Worm (Caenorhabditis elegans) whole organism, mixed stage, embryonic: ENCODE data around the gene C09E8.1.

ENCODE experiments used
- M03D4.4 ChIP-seq: sonication (generic microtip); optimal IDR thresholded peaks from 2 replicates; lab custom pipeline; 2017; ENCODE audit warnings: mild to moderate bottlenecking, missing genetic modification characterization, missing compliant biosample characterization
- bed-3 ChIP-seq: fragments of 200-800 bp; sonication (Bioruptor generic); optimal IDR thresholded peaks from 3 replicates; lab custom pipeline; 2018; ENCODE audit warnings: mild to moderate bottlenecking, missing genetic modification characterization, moderate library complexity, missing compliant biosample characterization
- blmp-1 ChIP-seq: fragments of 150-350 bp; optimal IDR thresholded peaks from 2 replicates; lab custom pipeline; 2014; ENCODE audit warnings: missing biosample characterization, missing genetic modification characterization
- ceh-39 ChIP-seq: fragments of 150-350 bp; optimal IDR thresholded peaks from 2 replicates; lab custom pipeline; 2014; ENCODE audit warnings: missing biosample characterization, missing genetic modification characterization
- ceh-43 ChIP-seq: fragments of 200-800 bp; sonication (Bioruptor generic); optimal IDR thresholded peaks from 2 replicates; lab custom pipeline; 2018; ENCODE audit warnings: mild to moderate bottlenecking, missing genetic modification characterization, moderate library complexity, missing compliant biosample characterization
- ceh-83 ChIP-seq: fragments of 200-800 bp; sonication (Bioruptor generic); optimal IDR thresholded peaks from 2 replicates; lab custom pipeline; 2018; ENCODE audit warnings: mild to moderate bottlenecking, missing genetic modification characterization, missing compliant biosample characterization
- ces-1 ChIP-seq: fragments of 150-350 bp; optimal IDR thresholded peaks from 2 replicates; lab custom pipeline; 2014; ENCODE audit warnings: missing biosample characterization, missing genetic modification reagents, missing genetic modification characterization
- cnd-1 ChIP-seq: fragments of 200-800 bp; sonication (Bioruptor generic); optimal IDR thresholded peaks from 2 replicates; lab custom pipeline; 2018; ENCODE audit warnings: mild to moderate bottlenecking, missing genetic modification characterization, missing compliant biosample characterization
- drap-1 ChIP-seq: fragments of 200-800 bp; sonication (Bioruptor generic); optimal IDR thresholded peaks from 3 replicates; lab custom pipeline; 2018; ENCODE audit warnings: mild to moderate bottlenecking, missing genetic modification characterization, missing compliant biosample characterization
- elt-1 ChIP-seq: sonication (generic microtip); optimal IDR thresholded peaks from 2 replicates; lab custom pipeline; 2017; ENCODE audit warnings: missing genetic modification characterization, mild to moderate bottlenecking, missing compliant biosample characterization, antibody characterized with exemption, moderate library complexity, borderline replicate concordance; ENCODE audit not compliant: insufficient read depth
- elt-3 ChIP-seq: fragments of 150-350 bp; optimal IDR thresholded peaks from 2 replicates; lab custom pipeline; 2014; ENCODE audit warnings: missing biosample characterization, missing genetic modification characterization
- flh-1 ChIP-seq: fragments of 200-800 bp; sonication (Bioruptor generic); optimal IDR thresholded peaks from 2 replicates; lab custom pipeline; 2018; ENCODE audit warnings: mild to moderate bottlenecking, missing genetic modification characterization, moderate library complexity, missing compliant biosample characterization
- ham-2 ChIP-seq: fragments of 200-800 bp; sonication (Bioruptor generic); optimal IDR thresholded peaks from 2 replicates; lab custom pipeline; 2018; ENCODE audit warnings: mild to moderate bottlenecking, missing genetic modification characterization, missing compliant biosample characterization
- hlh-1 ChIP-seq: fragments of 150-350 bp; optimal IDR thresholded peaks from 2 replicates; lab custom pipeline; 2014; ENCODE audit warnings: missing biosample characterization, missing genetic modification reagents, missing genetic modification characterization
- lin-13 ChIP-seq: fragments of 150-350 bp; optimal IDR thresholded peaks from 2 replicates; lab custom pipeline; 2014; ENCODE audit warnings: missing biosample characterization, missing genetic modification characterization
- lin-32 ChIP-seq: fragments of 200-800 bp; sonication (Bioruptor generic); optimal IDR thresholded peaks from 2 replicates; lab custom pipeline; 2018; ENCODE audit warnings: mild to moderate bottlenecking, missing genetic modification characterization, missing compliant biosample characterization
- lsy-2 ChIP-seq: fragments of 150-350 bp; optimal IDR thresholded peaks from 2 replicates; lab custom pipeline; 2014; ENCODE audit warnings: missing biosample characterization, missing genetic modification characterization
- mab-5 ChIP-seq: fragments of 150-350 bp; optimal IDR thresholded peaks from 2 replicates; lab custom pipeline; 2014; ENCODE audit warnings: missing biosample characterization, missing genetic modification characterization
- mep-1 ChIP-seq: fragments of 150-350 bp; optimal IDR thresholded peaks from 2 replicates; lab custom pipeline; 2017; ENCODE audit warnings: missing biosample characterization, missing genetic modification reagents, missing genetic modification characterization, inconsistent platforms
- mls-2 ChIP-seq: sonication (generic microtip); optimal IDR thresholded peaks from 2 replicates; lab custom pipeline; 2016; ENCODE audit warnings: mild to moderate bottlenecking, missing genetic modification characterization, moderate library complexity, missing compliant biosample characterization
- nhr-12 ChIP-seq: fragments of 150-350 bp; optimal IDR thresholded peaks from 2 replicates; lab custom pipeline; 2014; ENCODE audit warnings: missing biosample characterization, missing genetic modification characterization
- nhr-2 ChIP-seq: fragments of 150-350 bp; optimal IDR thresholded peaks from 2 replicates; lab custom pipeline; 2014; ENCODE audit warnings: missing biosample characterization, missing genetic modification characterization
- nhr-237 ChIP-seq: fragments of 150-350 bp; optimal IDR thresholded peaks from 2 replicates; lab custom pipeline; 2014; ENCODE audit warnings: missing biosample characterization, missing genetic modification characterization
- nhr-76 ChIP-seq: sonication (generic microtip); optimal IDR thresholded peaks from 2 replicates; lab custom pipeline; 2017; ENCODE audit warnings: missing biosample characterization, missing genetic modification characterization
- pha-4 ChIP-seq: fragments of 150-350 bp; optimal IDR thresholded peaks from 2 replicates; lab custom pipeline; 2018; ENCODE audit warnings: missing biosample characterization, missing genetic modification reagents, missing genetic modification characterization
- snpc-4 ChIP-seq: fragments of 150-350 bp; optimal IDR thresholded peaks from 2 replicates; lab custom pipeline; 2014; ENCODE audit warnings: missing biosample characterization, missing genetic modification characterization
- sptf-1 ChIP-seq: sonication (generic microtip); optimal IDR thresholded peaks from 2 replicates; lab custom pipeline; 2017; ENCODE audit warnings: mild to moderate bottlenecking, missing genetic modification characterization, moderate library complexity, missing compliant biosample characterization
- unc-120 ChIP-seq: sonication (generic microtip); optimal IDR thresholded peaks from 2 replicates; lab custom pipeline; 2017; ENCODE audit warnings: missing genetic modification characterization, missing compliant biosample characterization; ENCODE audit not compliant: poor library complexity, severe bottlenecking
- unc-62 ChIP-seq: fragments of 150-350 bp; optimal IDR thresholded peaks from 2 replicates; lab custom pipeline; 2014; ENCODE audit warnings: missing biosample characterization, missing genetic modification reagents, missing genetic modification characterization
- zip-8 ChIP-seq: fragments of 150-350 bp; optimal IDR thresholded peaks from 2 replicates; lab custom pipeline; 2014; ENCODE audit warnings: missing biosample characterization, missing genetic modification characterization
- ztf-11 ChIP-seq: fragments of 150-350 bp; optimal IDR thresholded peaks from 2 replicates; lab custom pipeline; 2014; ENCODE audit warnings: missing biosample characterization, missing genetic modification characterization

Gene C09E8.1

DNA sequence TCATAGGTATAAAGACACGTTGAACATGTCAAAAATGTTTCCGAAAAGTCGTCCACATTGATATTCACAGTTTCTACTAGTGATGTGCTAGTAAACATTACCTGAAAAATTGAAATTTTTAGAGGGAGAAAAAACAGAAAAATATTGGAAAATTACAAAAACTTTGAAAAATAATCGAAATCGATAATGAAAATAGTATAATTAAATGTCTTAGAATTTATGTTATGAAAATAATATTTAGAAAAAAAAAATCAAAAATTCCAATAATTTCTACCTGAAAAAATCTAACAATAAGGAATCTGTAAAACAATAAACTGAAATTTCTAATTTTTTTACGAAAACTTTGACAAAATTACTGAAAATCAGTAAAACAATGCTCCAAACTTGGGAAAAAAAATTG is 45.7 kb downstream of the C09E8.1 start, which contains the start of gene nhl-3:
nhl-3 (minus strand) TSS at position 101 of the 400 bp plus-strand sequence.
- TF ChIP-seq pha-4 (tag; lab: Kevin White, UChicago) (no peak), mab-5 (tag; lab: Kevin White, UChicago) (no peak), ztf-11 (tag; lab: Kevin White, UChicago) (no peak), bed-3 (GFP tag; lab: Kevin White, UChicago) (no peak), ham-2 (no peak), M03D4.4 (no peak), elt-3 (no peak), ceh-39 (tag; lab: Kevin White, UChicago) (no peak), nhr-12 (tag; lab: Kevin White, UChicago) (no peak), unc-62 (GFP tag; lab: Kevin White, UChicago) (no peak), blmp-1 (no peak), drap-1 (GFP tag; lab: Kevin White, UChicago) (no peak), ceh-83 (GFP tag; lab: Kevin White, UChicago) (no peak), nhr-76 (tag; lab: Kevin White, UChicago) (no peak), ces-1 (no peak), sptf-1 (no peak), nhr-2 (no peak), nhr-237 (tag; lab: Kevin White, UChicago) (no peak), lin-13 (tag; lab: Kevin White, UChicago) (no peak)

DNA sequence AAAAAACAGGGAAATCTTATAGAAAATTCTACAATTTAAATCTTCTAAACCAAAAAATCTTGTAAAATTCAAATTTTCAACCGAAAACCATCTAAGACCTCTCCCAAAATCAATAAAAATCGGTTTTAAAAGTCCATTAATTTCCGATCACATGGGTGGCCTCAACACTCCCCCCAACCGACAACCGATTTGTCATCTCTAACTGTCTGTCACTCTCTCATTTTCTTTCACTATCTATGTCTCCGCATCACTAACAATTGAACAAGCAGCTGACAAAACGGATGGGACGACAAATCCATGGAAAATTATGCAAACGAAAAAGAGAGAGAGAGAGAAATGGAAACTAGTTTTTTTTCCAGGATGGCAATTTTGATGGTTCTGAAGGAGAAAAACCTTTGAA is 46.7 kb downstream of the C09E8.1 start:
- peak; percentile 76 for TF ChIP-seq ces-1
- no peak for TF ChIP-seq ceh-43
- peak; percentile 79 for TF ChIP-seq mab-5 (tag; lab: Kevin White, UChicago)
- peak; percentile 3 for TF ChIP-seq unc-120 (tag; lab: Kevin White, UChicago)
- TF ChIP-seq hlh-1, result peak; percentile 90
- peak; percentile 95 for TF ChIP-seq unc-62 (GFP tag; lab: Kevin White, UChicago)
- no peak for TF ChIP-seq mep-1 (tag; lab: Kevin White, UChicago)
- peak; percentile 1 for TF ChIP-seq lsy-2 (tag; lab: Kevin White, UChicago)

DNA sequence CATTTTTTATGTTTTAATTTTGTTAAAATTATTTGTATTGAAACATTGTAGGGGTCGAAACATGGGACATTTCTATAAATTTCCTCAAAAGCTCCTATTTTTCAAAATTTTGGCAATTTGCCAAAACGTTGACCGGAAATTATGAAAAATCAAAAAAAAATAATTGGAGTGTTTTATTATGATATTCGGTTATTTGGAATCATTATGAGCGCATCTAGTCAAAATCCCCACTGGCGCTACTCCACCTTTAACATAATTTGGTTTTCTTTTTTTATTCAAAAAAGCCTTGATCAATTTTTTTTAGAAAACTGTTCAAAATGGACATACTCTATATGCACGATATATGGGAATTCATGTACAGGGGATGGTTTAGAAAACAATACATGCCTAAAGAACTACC is 49.0 kb downstream of the C09E8.1 start, which contains the start of gene W04H10.2:
W04H10.2 (plus strand) TSS at position 301 of the 400 bp plus-strand sequence.
- no peak for TF ChIP-seq lin-13 (tag; lab: Kevin White, UChicago)
- no peak for TF ChIP-seq zip-8 (tag; lab: Kevin White, UChicago)
- TF ChIP-seq flh-1 (GFP tag; lab: Kevin White, UChicago), result no peak
- no peak for TF ChIP-seq cnd-1
- no peak for TF ChIP-seq nhr-237 (tag; lab: Kevin White, UChicago)
- TF ChIP-seq sptf-1, result no peak
- no peak for TF ChIP-seq mep-1 (tag; lab: Kevin White, UChicago)
- TF ChIP-seq ztf-11 (tag; lab: Kevin White, UChicago), result no peak
- no peak for TF ChIP-seq snpc-4 (tag; lab: Kevin White, UChicago)
- TF ChIP-seq ces-1, result no peak
- no peak for TF ChIP-seq ceh-39 (tag; lab: Kevin White, UChicago)
- no peak for TF ChIP-seq elt-1 (tag; lab: Kevin White, UChicago)
- no peak for TF ChIP-seq drap-1 (GFP tag; lab: Kevin White, UChicago)
- no peak for TF ChIP-seq M03D4.4
- no peak for TF ChIP-seq lin-32 (GFP tag; lab: Kevin White, UChicago)
- TF ChIP-seq elt-3, result no peak
- TF ChIP-seq, all 35 proteins: peak for 0

DNA sequence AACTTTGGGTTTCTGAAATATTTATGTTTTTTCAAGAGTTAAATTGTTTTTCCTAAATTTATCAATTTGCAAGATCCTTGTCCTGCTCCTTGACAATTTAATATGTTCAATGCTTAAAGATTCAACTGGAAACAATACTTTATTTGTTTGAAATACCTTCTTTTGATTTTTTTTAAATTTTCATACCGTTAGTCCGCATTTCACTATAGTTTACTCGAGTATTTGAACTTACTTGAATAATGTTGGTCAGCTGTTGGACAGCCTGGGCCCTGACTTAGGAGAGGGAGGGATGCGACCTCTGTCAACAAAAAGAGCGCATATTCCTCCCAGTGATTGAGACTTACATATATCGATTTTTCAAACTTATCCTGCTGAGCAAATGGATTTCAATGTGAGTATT is 49.7 kb downstream of the C09E8.1 start, which contains the start of gene W04H10.5:
W04H10.5 (plus strand) TSS at position 301 of the 400 bp plus-strand sequence.
- TF ChIP-seq drap-1 (GFP tag; lab: Kevin White, UChicago) (no peak), hlh-1 (peak; percentile 66), unc-120 (tag; lab: Kevin White, UChicago) (no peak), nhr-76 (tag; lab: Kevin White, UChicago) (no peak), cnd-1 (no peak)

DNA sequence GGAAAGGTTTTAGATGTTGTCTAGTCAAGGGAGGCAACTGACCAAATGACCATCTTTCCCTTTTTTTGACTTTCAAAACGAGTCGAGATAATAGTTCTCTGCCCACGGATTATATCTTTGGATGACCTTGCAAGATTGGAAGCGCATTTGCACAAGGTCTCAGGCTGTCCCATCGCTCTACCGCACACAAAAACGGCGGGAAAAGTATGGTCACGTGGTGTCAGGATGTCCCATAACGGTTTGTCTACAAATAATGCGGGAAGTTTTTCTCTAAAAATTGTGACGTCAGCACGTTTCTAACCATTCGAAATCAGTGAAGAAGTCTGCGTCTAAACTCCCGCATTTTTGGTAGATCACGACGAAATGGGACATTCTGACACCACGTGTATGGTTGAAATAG is 52.1 kb downstream of the C09E8.1 start, which contains the start of gene W04H10.6:
W04H10.6 (minus strand) TSS at position 101 of the 400 bp plus-strand sequence.
- TF ChIP-seq cnd-1 (no peak), M03D4.4 (no peak), drap-1 (GFP tag; lab: Kevin White, UChicago) (no peak), unc-120 (tag; lab: Kevin White, UChicago) (no peak), unc-62 (GFP tag; lab: Kevin White, UChicago) (no peak), mls-2 (tag; lab: Kevin White, UChicago) (no peak), ceh-39 (tag; lab: Kevin White, UChicago) (no peak), nhr-2 (no peak), bed-3 (GFP tag; lab: Kevin White, UChicago) (no peak), hlh-1 (no peak)
